Worm (Caenorhabditis elegans) whole organism, L4 larva: ENCODE measurements around the gene F35E8.9.

Experiments
- F37D6.2 ChIP-seq: sonication (generic microtip); optimal IDR thresholded peaks from 2 replicates; lab custom pipeline; 2016; ENCODE audit warnings: mild to moderate bottlenecking, missing genetic modification characterization, missing compliant biosample characterization
- F49E8.2 ChIP-seq: sonication (generic microtip); optimal IDR thresholded peaks from 2 replicates; lab custom pipeline; 2016; ENCODE audit warnings: missing compliant biosample characterization, mild to moderate bottlenecking, missing genetic modification characterization, borderline replicate concordance
- R02D3.7 ChIP-seq: fragments of 150-350 bp; sonication (generic microtip); optimal IDR thresholded peaks from 3 replicates; lab custom pipeline; 2014; ENCODE audit warnings: missing biosample characterization, missing genetic modification characterization
- T20F7.1 ChIP-seq: fragments of 200-800 bp; sonication (Bioruptor generic); optimal IDR thresholded peaks from 2 replicates; lab custom pipeline; 2018; ENCODE audit warnings: mild to moderate bottlenecking, missing genetic modification characterization, missing compliant biosample characterization
- ZK546.5 ChIP-seq, 2 experiments: sonication (generic microtip); optimal IDR thresholded peaks; 2 replicates each; lab custom pipeline; 2017; ENCODE audit warnings: missing biosample characterization in 2 of 2, missing genetic modification characterization in 2 of 2
- aha-1 ChIP-seq: fragments of 150-350 bp; peaks from one replicate; lab custom pipeline; 2014; ENCODE audit warnings: missing biosample characterization, missing genetic modification characterization
- ceh-20 ChIP-seq: fragments of 200-800 bp; sonication (Bioruptor generic); IDR thresholded peaks from 2 replicates; pipeline ENCODE4 v1.3.6; 2022; ENCODE audit warnings: missing genetic modification reagents, missing genetic modification characterization, missing compliant biosample characterization
- ceh-62 ChIP-seq: sonication (generic microtip); optimal IDR thresholded peaks from 2 replicates; lab custom pipeline; 2017; ENCODE audit warnings: missing biosample characterization, missing genetic modification characterization
- cey-2 ChIP-seq: sonication (generic microtip); optimal IDR thresholded peaks from 3 replicates; lab custom pipeline; 2017; ENCODE audit warnings: missing genetic modification characterization, mild to moderate bottlenecking, missing compliant biosample characterization, antibody characterized with exemption, borderline replicate concordance; ENCODE audit not compliant: insufficient read depth
- daf-12 ChIP-seq: fragments of 150-350 bp; optimal IDR thresholded peaks from 2 replicates; lab custom pipeline; 2014; ENCODE audit warnings: missing biosample characterization, missing genetic modification reagents, missing genetic modification characterization
- duxl-1 ChIP-seq: sonication (generic microtip); optimal IDR thresholded peaks from 2 replicates; lab custom pipeline; 2016; ENCODE audit warnings: mild to moderate bottlenecking, missing genetic modification characterization, moderate library complexity, missing compliant biosample characterization; ENCODE audit not compliant: poor library complexity
- fos-1 ChIP-seq: fragments of 150-350 bp; optimal IDR thresholded peaks from 2 replicates; lab custom pipeline; 2014; ENCODE audit warnings: missing biosample characterization, missing genetic modification characterization
- hif-1 ChIP-seq, 2 experiments: sonication (generic microtip); optimal IDR thresholded peaks; 2 replicates each; lab custom pipeline; 2016 to 2017; ENCODE audit warnings: missing compliant biosample characterization in 2 of 2, missing genetic modification characterization in 2 of 2, missing genetic modification reagents in 2 of 2, missing genotype in 2 of 2, mild to moderate bottlenecking in 1 of 2
- hlh-30 ChIP-seq: sonication (generic microtip); optimal IDR thresholded peaks from 2 replicates; lab custom pipeline; 2017; ENCODE audit warnings: antibody characterized with exemption, mild to moderate bottlenecking, missing genetic modification characterization, missing compliant biosample characterization; ENCODE audit not compliant: insufficient read depth
- hmg-1.1 ChIP-seq: fragments of 200-800 bp; sonication (Bioruptor generic); IDR thresholded peaks from 2 replicates; pipeline ENCODE4 v1.3.6; 2022; ENCODE audit warnings: missing genetic modification reagents, missing genetic modification characterization, missing compliant biosample characterization
- lin-1 ChIP-seq: fragments of 200-800 bp; sonication (Bioruptor generic); IDR thresholded peaks from 2 replicates; pipeline ENCODE4 v1.3.6; 2022; ENCODE audit warnings: missing genetic modification reagents, missing genetic modification characterization, missing compliant biosample characterization
- lin-38 ChIP-seq: fragments of 200-800 bp; sonication (Bioruptor generic); IDR thresholded peaks from 2 replicates; pipeline ENCODE4 v1.3.6; 2022; ENCODE audit warnings: missing genetic modification reagents, missing genetic modification characterization, missing compliant biosample characterization
- mxl-2 ChIP-seq: fragments of 200-800 bp; sonication (Bioruptor generic); conservative IDR thresholded peaks from 2 replicates; pipeline ENCODE4 v1.3.6; 2022; ENCODE audit warnings: missing genetic modification reagents, missing genetic modification characterization, missing compliant biosample characterization
- mxl-3 ChIP-seq: fragments of 200-800 bp; sonication (Bioruptor generic); optimal IDR thresholded peaks from 2 replicates; lab custom pipeline; 2018; ENCODE audit warnings: mild to moderate bottlenecking, missing genetic modification characterization, missing compliant biosample characterization
- nhr-102 ChIP-seq: sonication (generic microtip); optimal IDR thresholded peaks from 2 replicates; lab custom pipeline; 2016; ENCODE audit warnings: mild to moderate bottlenecking, missing genetic modification characterization, moderate library complexity, missing compliant biosample characterization
- nhr-111 ChIP-seq: fragments of 200-800 bp; sonication (Bioruptor generic); optimal IDR thresholded peaks from 2 replicates; lab custom pipeline; 2018; ENCODE audit warnings: mild to moderate bottlenecking, missing genetic modification characterization, missing compliant biosample characterization
- nhr-41 ChIP-seq: fragments of 200-800 bp; sonication (Bioruptor generic); IDR thresholded peaks from 2 replicates; pipeline ENCODE4 v1.3.6; 2022; ENCODE audit warnings: missing genetic modification reagents, missing genetic modification characterization, missing compliant biosample characterization
- nhr-48 ChIP-seq: sonication (generic microtip); optimal IDR thresholded peaks from 2 replicates; lab custom pipeline; 2016; ENCODE audit warnings: mild to moderate bottlenecking, missing genetic modification characterization, missing compliant biosample characterization
- rbr-2 ChIP-seq: sonication (generic microtip); optimal IDR thresholded peaks from 2 replicates; lab custom pipeline; 2016; ENCODE audit warnings: missing genotype, missing genetic modification characterization, missing compliant biosample characterization
- saeg-2 ChIP-seq: fragments of 200-800 bp; sonication (Bioruptor generic); IDR thresholded peaks from 2 replicates; pipeline ENCODE4 v1.3.6; 2022; ENCODE audit warnings: missing genetic modification reagents, missing genetic modification characterization, missing compliant biosample characterization
- set-16 ChIP-seq: fragments of 200-800 bp; sonication (Bioruptor generic); IDR thresholded peaks from 2 replicates; pipeline ENCODE4 v1.3.6; 2022; ENCODE audit warnings: missing genetic modification reagents, missing genetic modification characterization, missing compliant biosample characterization
- skn-1 ChIP-seq: fragments of 150-350 bp; optimal IDR thresholded peaks from 2 replicates; lab custom pipeline; 2014; ENCODE audit warnings: missing biosample characterization, missing genetic modification characterization
- snpc-1.2 ChIP-seq: fragments of 200-800 bp; sonication (Bioruptor generic); IDR thresholded peaks from 2 replicates; pipeline ENCODE4 v1.3.6; 2022; ENCODE audit warnings: missing genetic modification reagents, missing genetic modification characterization, missing compliant biosample characterization
- spr-1 ChIP-seq: sonication (generic microtip); optimal IDR thresholded peaks from 2 replicates; lab custom pipeline; 2016; ENCODE audit warnings: mild to moderate bottlenecking, missing genetic modification characterization, missing compliant biosample characterization
- tra-1 ChIP-seq: fragments of 200-800 bp; sonication (Bioruptor generic); IDR thresholded peaks from 2 replicates; pipeline ENCODE4 v1.3.6; 2022; ENCODE audit warnings: missing genetic modification reagents, missing genetic modification characterization, missing compliant biosample characterization
- unc-39 ChIP-seq: sonication (generic microtip); optimal IDR thresholded peaks from 2 replicates; lab custom pipeline; 2017; ENCODE audit warnings: missing biosample characterization, missing genetic modification characterization
- vab-7 ChIP-seq: fragments of 200-800 bp; sonication (Bioruptor generic); IDR thresholded peaks from 2 replicates; pipeline ENCODE4 v1.3.6; 2022; ENCODE audit warnings: missing genetic modification reagents, missing genetic modification characterization, missing compliant biosample characterization
- zfp-2 ChIP-seq: sonication (generic microtip); optimal IDR thresholded peaks from 2 replicates; lab custom pipeline; 2016; ENCODE audit warnings: mild to moderate bottlenecking, missing genetic modification characterization, missing compliant biosample characterization
- zfp-3 ChIP-seq: fragments of 200-800 bp; sonication (Bioruptor generic); conservative IDR thresholded peaks from 2 replicates; pipeline ENCODE4 v1.3.6; 2022; ENCODE audit warnings: missing genetic modification reagents, missing genetic modification characterization, missing compliant biosample characterization

Gene F35E8.9

ce11 chrV:15917458-15917857 lies at the start of gene F35E8.9:
Gene F35E8.9 (minus strand): TSS chrV:15917558.
- TF ChIP-seq mxl-3 (GFP tag; lab: Kevin White, UChicago) (no peak), F49E8.2 (tag; lab: Kevin White, UChicago) (no peak), cey-2 (tag; lab: Kevin White, UChicago) (no peak), mxl-2 (GFP tag; lab: Robert Waterston, UW) (no peak), fos-1 (tag; lab: Kevin White, UChicago) (no peak), T20F7.1 (GFP tag; lab: Kevin White, UChicago) (no peak), lin-1 (GFP tag; lab: Robert Waterston, UW) (no peak), duxl-1 (tag; lab: Kevin White, UChicago) (no peak), ZK546.5 (tag; optimal IDR thresholded peaks at IDR 0.05; lab: Kevin White, UChicago) (no peak), saeg-2 (no peak), daf-12 (tag; lab: Kevin White, UChicago) (no peak), ceh-20 (no peak)

DNA sequence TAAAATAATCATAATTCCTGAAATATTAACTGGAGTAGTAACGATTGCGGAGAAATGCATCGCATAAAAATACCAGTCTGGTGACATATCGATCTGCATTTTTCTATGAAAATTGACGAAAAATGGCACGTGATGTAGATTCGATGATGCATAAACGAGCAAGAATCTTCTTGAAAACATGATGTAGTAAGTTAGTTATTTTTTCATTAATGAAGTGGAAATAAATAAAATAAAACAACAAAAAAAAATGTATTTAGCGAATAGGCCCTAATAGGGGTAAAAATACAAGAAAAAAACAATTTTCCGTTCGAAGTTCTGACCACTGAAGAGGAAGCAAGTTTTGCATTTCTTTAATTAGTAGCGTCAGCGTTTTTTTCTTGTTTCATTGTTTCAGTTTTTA lies 47.8 kb upstream of the F35E8.9 start, which contains the start of gene sri-2:
sri-2 (minus strand) TSS at position 101 of the 400 bp plus-strand sequence.
- TF ChIP-seq aha-1 (tag; lab: Kevin White, UChicago) (peak; percentile 21), hmg-1.1 (no peak)
- TF ChIP-seq, all 104 proteins: peak for 1

DNA sequence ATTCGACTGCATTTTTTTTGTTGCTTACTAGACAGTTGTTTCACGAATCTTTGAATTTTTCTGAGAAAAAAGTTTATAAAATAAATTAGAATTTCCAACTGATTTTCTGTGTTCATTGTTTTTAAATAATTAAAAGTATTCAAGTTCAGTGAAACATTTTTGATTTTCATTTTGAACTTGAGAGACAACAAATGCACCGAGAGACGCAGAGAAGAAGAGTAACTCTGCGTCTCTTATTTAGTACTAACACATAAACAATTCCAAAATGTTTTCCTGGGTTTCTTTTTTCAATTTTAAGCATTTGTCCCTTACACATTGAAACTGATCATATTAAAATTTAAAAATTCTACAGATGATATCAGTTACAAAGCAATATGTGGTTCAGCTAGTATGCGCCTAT lies 42.1 kb upstream of the F35E8.9 start:
- TF ChIP-seq nhr-48 (peak; percentile 26), nhr-111 (no peak)

- TF ChIP-seq skn-1 (tag; lab: Kevin White, UChicago) (no peak), unc-39 (tag; lab: Kevin White, UChicago) (no peak), mxl-3 (GFP tag; lab: Kevin White, UChicago) (no peak), set-16 (GFP tag; lab: Robert Waterston, UW) (no peak), hif-1 (tag; optimal IDR thresholded peaks at IDR 0.05; lab: Kevin White, UChicago) (no peak), spr-1 (tag; lab: Kevin White, UChicago) (no peak), hlh-30 (tag; lab: Kevin White, UChicago) (no peak), ceh-62 (tag; lab: Kevin White, UChicago) (no peak), zfp-3 (GFP tag; lab: Robert Waterston, UW) (no peak), nhr-102 (tag; lab: Kevin White, UChicago) (no peak), snpc-1.2 (GFP tag; lab: Robert Waterston, UW) (no peak), rbr-2 (tag; lab: Kevin White, UChicago) (no peak), daf-12 (tag; lab: Kevin White, UChicago) (no peak), fos-1 (tag; lab: Kevin White, UChicago) (no peak), F37D6.2 (tag; lab: Kevin White, UChicago) (no peak), tra-1 (GFP tag; lab: Robert Waterston, UW) (no peak), R02D3.7 (no peak), vab-7 (GFP tag; lab: Robert Waterston, UW) (no peak), lin-38 (GFP tag; lab: Robert Waterston, UW) (no peak), zfp-2 (no peak)
Observed at ce11 chrV:15957098-15957497, 39.7 kb upstream of the F35E8.9 start, which contains the start of gene F36G9.3. Gene F36G9.3 (plus strand): TSS chrV:15957398.

- TF ChIP-seq aha-1 (tag; lab: Kevin White, UChicago) (peak; percentile 29), ceh-62 (tag; lab: Kevin White, UChicago) (no peak), nhr-41 (GFP tag; lab: Robert Waterston, UW) (no peak)
Observed at ce11 chrV:15955497-15955896, 38.1 kb upstream of the F35E8.9 start, which contains the start of gene srh-186. Gene srh-186 (plus strand): TSS chrV:15955797.
